Worm (Caenorhabditis elegans) whole organism, young adult: ENCODE measurements around the gene K12B6.4.

Source experiments
- F55B11.4 ChIP-seq: sonication (generic microtip); optimal IDR thresholded peaks from 2 replicates; lab custom pipeline; 2016; ENCODE audit warnings: missing compliant biosample characterization, missing genetic modification characterization, borderline replicate concordance; ENCODE audit not compliant: insufficient read depth
- Y53G8AR.9 ChIP-seq: fragments of 200-800 bp; sonication (Bioruptor generic); conservative IDR thresholded peaks from 2 replicates; pipeline ENCODE4 v1.3.6; 2022; ENCODE audit warnings: missing genetic modification reagents, missing genetic modification characterization, missing compliant biosample characterization
- Y95B8A.8 ChIP-seq: fragments of 200-800 bp; sonication (Bioruptor generic); IDR thresholded peaks from 2 replicates; pipeline ENCODE4 v1.3.6; 2022; ENCODE audit warnings: missing genetic modification reagents, missing genetic modification characterization, missing compliant biosample characterization
- ceh-100 ChIP-seq: fragments of 200-800 bp; sonication (Bioruptor generic); IDR thresholded peaks from 2 replicates; pipeline ENCODE4 v1.3.6; 2022; ENCODE audit warnings: missing genetic modification reagents, missing genetic modification characterization, missing compliant biosample characterization
- lag-1 ChIP-seq: fragments of 200-800 bp; sonication (Bioruptor generic); IDR thresholded peaks from 2 replicates; pipeline ENCODE4 v1.3.6; 2022; ENCODE audit warnings: missing genetic modification reagents, missing genetic modification characterization, missing compliant biosample characterization
- snpc-4 ChIP-seq, 5 experiments: fragments of 150-350 bp in 1 of 5; sonication (generic microtip) in 4 of 5; optimal IDR thresholded peaks; 2 replicates each; lab custom pipeline; 2014 to 2018; ENCODE audit warnings: missing genetic modification characterization in 5 of 5, missing biosample characterization in 3 of 5, antibody characterized with exemption in 2 of 5, mild to moderate bottlenecking in 2 of 5, missing compliant biosample characterization in 2 of 5, missing genotype in 2 of 5, moderate library complexity in 2 of 5, missing genetic modification reagents in 1 of 5
- somi-1 ChIP-seq: fragments of 200-800 bp; sonication (Bioruptor generic); optimal IDR thresholded peaks from 2 replicates; lab custom pipeline; 2018; ENCODE audit warnings: mild to moderate bottlenecking, missing genetic modification characterization, missing compliant biosample characterization
- unc-62 ChIP-seq: fragments of 150-350 bp; optimal IDR thresholded peaks from 2 replicates; lab custom pipeline; 2014; ENCODE audit warnings: missing biosample characterization, missing genetic modification reagents, missing genetic modification characterization

DNA sequence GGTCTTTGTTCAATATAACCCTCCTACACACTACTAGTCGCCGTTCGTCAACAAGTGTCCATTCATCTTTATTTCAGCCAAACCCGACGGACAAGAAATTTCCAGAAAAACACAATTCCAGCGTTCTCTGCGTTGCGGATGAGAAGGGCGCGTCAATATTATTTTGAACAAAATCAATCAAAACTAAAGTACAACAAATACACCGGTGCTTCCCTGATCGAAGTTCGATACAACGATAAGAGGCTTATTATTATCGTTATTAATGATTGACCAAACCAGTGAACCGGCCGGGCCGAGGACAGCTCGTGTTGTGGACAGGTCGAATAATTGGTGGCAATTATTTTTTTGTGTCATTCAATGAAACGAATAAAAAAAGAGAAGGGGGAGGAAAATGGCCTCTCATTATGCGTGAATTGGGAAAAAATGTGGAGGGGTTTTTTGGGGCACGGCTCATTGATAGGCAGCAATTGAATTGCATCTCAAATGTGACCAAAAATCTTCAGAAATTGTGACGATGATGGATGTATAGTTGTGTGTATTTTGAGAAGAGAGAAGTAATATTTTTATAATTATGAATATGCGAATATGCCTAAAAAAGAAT is 50.3 kb downstream of the K12B6.4 start:
- TF ChIP-seq Y95B8A.8 (GFP tag; lab: Robert Waterston, UW) (no peak), Y53G8AR.9 (GFP tag; lab: Robert Waterston, UW) (no peak), unc-62 (GFP tag; lab: Kevin White, UChicago) (no peak), F55B11.4 (tag; lab: Kevin White, UChicago) (no peak), snpc-4 (GFP tag; optimal IDR thresholded peaks at IDR 0.05; lab: Kevin White, UChicago) (no peak), snpc-4 (tag; optimal IDR thresholded peaks at IDR 0.05; lab: Kevin White, UChicago) (no peak), ceh-100 (GFP tag; lab: Robert Waterston, UW) (no peak), lag-1 (GFP tag; lab: Robert Waterston, UW) (no peak), somi-1 (GFP tag; lab: Kevin White, UChicago) (no peak)
